Fruit fly (Drosophila melanogaster) S2 (cell line): ENCODE results near the gene Cand1.

Source experiments
- CG8478 ChIP-seq: fragments of >200 bp; optimal IDR thresholded peaks from 2 replicates; lab custom pipeline; 2018
- CTCF ChIP-seq, 2 experiments: fragments of >200 bp; optimal IDR thresholded peaks; 2 replicates each; lab custom pipeline; 2018

- TF ChIP-seq CG8478 (no peak), CTCF (optimal IDR thresholded peaks at IDR 0.05; lab: Kevin White, UChicago) (peak in 1 of 2 experiments; percentile 6)
Observed at dm6 chr2L:10311822-10312221, 50.7 kb downstream of the Cand1 start.
